Worm (Caenorhabditis elegans): ENCODE results near the gene Y57G11C.52.
A peak's percentile ranks its signal among the peaks of the same experiment; 100 is the strongest.

- no peak for TF ChIP-seq nhr-90 (tag; optimal IDR thresholded peaks at IDR 0.05)
- no peak for TF ChIP-seq attf-3 (GFP tag; conservative IDR thresholded peaks at IDR 0.05)
- TF ChIP-seq B0019.2 (GFP tag; conservative IDR thresholded peaks at IDR 0.05): no peak
- no peak for TF ChIP-seq F22D6.2 (tag; optimal IDR thresholded peaks at IDR 0.05)
- no peak for TF ChIP-seq lin-40 (tag; optimal IDR thresholded peaks at IDR 0.05)
- no peak for TF ChIP-seq attf-5 (GFP tag; optimal IDR thresholded peaks at IDR 0.05)
- TF ChIP-seq unc-130 (GFP tag; optimal IDR thresholded peaks at IDR 0.05): no peak
- no peak for TF ChIP-seq snpc-1.3 (tag; optimal IDR thresholded peaks at IDR 0.05; ENCODE audit: insufficient read depth)
- TF ChIP-seq F49E8.2 (tag; optimal IDR thresholded peaks at IDR 0.05; ENCODE audit: insufficient read depth): no peak
- no peak for TF ChIP-seq snpc-4 (GFP tag; optimal IDR thresholded peaks at IDR 0.05)
- peak in 1 of 4 experiments; percentile 61 for TF ChIP-seq snpc-4 (tag; optimal IDR thresholded peaks at IDR 0.05)
- no peak for TF ChIP-seq dpl-1 (GFP tag; optimal IDR thresholded peaks at IDR 0.05)
- TF ChIP-seq lsl-1 (GFP tag; optimal IDR thresholded peaks at IDR 0.05): peak; percentile 60
- no peak for TF ChIP-seq chd-7 (tag; optimal IDR thresholded peaks at IDR 0.05)
Observed at ce11 chrIV:14828218-14828617, 25.6 kb upstream of the Y57G11C.52 start.

Measured in whole organism, young adult.